Worm (Caenorhabditis elegans) whole organism, mixed stage, embryonic: Measurements from ENCODE around the gene eelo-2.

Experiments used
- M03D4.4 ChIP-seq: sonication (generic microtip); optimal IDR thresholded peaks from 2 replicates; lab custom pipeline; 2017; ENCODE audit warnings: mild to moderate bottlenecking, missing genetic modification characterization, missing compliant biosample characterization
- bed-3 ChIP-seq: fragments of 200-800 bp; sonication (Bioruptor generic); optimal IDR thresholded peaks from 3 replicates; lab custom pipeline; 2018; ENCODE audit warnings: mild to moderate bottlenecking, missing genetic modification characterization, moderate library complexity, missing compliant biosample characterization
- blmp-1 ChIP-seq: fragments of 150-350 bp; optimal IDR thresholded peaks from 2 replicates; lab custom pipeline; 2014; ENCODE audit warnings: missing biosample characterization, missing genetic modification characterization
- ceh-39 ChIP-seq: fragments of 150-350 bp; optimal IDR thresholded peaks from 2 replicates; lab custom pipeline; 2014; ENCODE audit warnings: missing biosample characterization, missing genetic modification characterization
- ces-1 ChIP-seq: fragments of 150-350 bp; optimal IDR thresholded peaks from 2 replicates; lab custom pipeline; 2014; ENCODE audit warnings: missing biosample characterization, missing genetic modification reagents, missing genetic modification characterization
- cnd-1 ChIP-seq: fragments of 200-800 bp; sonication (Bioruptor generic); optimal IDR thresholded peaks from 2 replicates; lab custom pipeline; 2018; ENCODE audit warnings: mild to moderate bottlenecking, missing genetic modification characterization, missing compliant biosample characterization
- drap-1 ChIP-seq: fragments of 200-800 bp; sonication (Bioruptor generic); optimal IDR thresholded peaks from 3 replicates; lab custom pipeline; 2018; ENCODE audit warnings: mild to moderate bottlenecking, missing genetic modification characterization, missing compliant biosample characterization
- elt-1 ChIP-seq: sonication (generic microtip); optimal IDR thresholded peaks from 2 replicates; lab custom pipeline; 2017; ENCODE audit warnings: missing genetic modification characterization, mild to moderate bottlenecking, missing compliant biosample characterization, antibody characterized with exemption, moderate library complexity, borderline replicate concordance; ENCODE audit not compliant: insufficient read depth
- elt-3 ChIP-seq: fragments of 150-350 bp; optimal IDR thresholded peaks from 2 replicates; lab custom pipeline; 2014; ENCODE audit warnings: missing biosample characterization, missing genetic modification characterization
- flh-1 ChIP-seq: fragments of 200-800 bp; sonication (Bioruptor generic); optimal IDR thresholded peaks from 2 replicates; lab custom pipeline; 2018; ENCODE audit warnings: mild to moderate bottlenecking, missing genetic modification characterization, moderate library complexity, missing compliant biosample characterization
- ham-2 ChIP-seq: fragments of 200-800 bp; sonication (Bioruptor generic); optimal IDR thresholded peaks from 2 replicates; lab custom pipeline; 2018; ENCODE audit warnings: mild to moderate bottlenecking, missing genetic modification characterization, missing compliant biosample characterization
- hlh-1 ChIP-seq: fragments of 150-350 bp; optimal IDR thresholded peaks from 2 replicates; lab custom pipeline; 2014; ENCODE audit warnings: missing biosample characterization, missing genetic modification reagents, missing genetic modification characterization
- lin-13 ChIP-seq: fragments of 150-350 bp; optimal IDR thresholded peaks from 2 replicates; lab custom pipeline; 2014; ENCODE audit warnings: missing biosample characterization, missing genetic modification characterization
- lsy-2 ChIP-seq: fragments of 150-350 bp; optimal IDR thresholded peaks from 2 replicates; lab custom pipeline; 2014; ENCODE audit warnings: missing biosample characterization, missing genetic modification characterization
- mab-5 ChIP-seq: fragments of 150-350 bp; optimal IDR thresholded peaks from 2 replicates; lab custom pipeline; 2014; ENCODE audit warnings: missing biosample characterization, missing genetic modification characterization
- mep-1 ChIP-seq: fragments of 150-350 bp; optimal IDR thresholded peaks from 2 replicates; lab custom pipeline; 2017; ENCODE audit warnings: missing biosample characterization, missing genetic modification reagents, missing genetic modification characterization, inconsistent platforms
- nhr-12 ChIP-seq: fragments of 150-350 bp; optimal IDR thresholded peaks from 2 replicates; lab custom pipeline; 2014; ENCODE audit warnings: missing biosample characterization, missing genetic modification characterization
- nhr-2 ChIP-seq: fragments of 150-350 bp; optimal IDR thresholded peaks from 2 replicates; lab custom pipeline; 2014; ENCODE audit warnings: missing biosample characterization, missing genetic modification characterization
- nhr-237 ChIP-seq: fragments of 150-350 bp; optimal IDR thresholded peaks from 2 replicates; lab custom pipeline; 2014; ENCODE audit warnings: missing biosample characterization, missing genetic modification characterization
- nhr-28 ChIP-seq: fragments of 150-350 bp; optimal IDR thresholded peaks from 2 replicates; lab custom pipeline; 2014; ENCODE audit warnings: missing biosample characterization, missing genetic modification characterization
- nhr-76 ChIP-seq: sonication (generic microtip); optimal IDR thresholded peaks from 2 replicates; lab custom pipeline; 2017; ENCODE audit warnings: missing biosample characterization, missing genetic modification characterization
- pha-4 ChIP-seq: fragments of 150-350 bp; optimal IDR thresholded peaks from 2 replicates; lab custom pipeline; 2018; ENCODE audit warnings: missing biosample characterization, missing genetic modification reagents, missing genetic modification characterization
- snpc-4 ChIP-seq: fragments of 150-350 bp; optimal IDR thresholded peaks from 2 replicates; lab custom pipeline; 2014; ENCODE audit warnings: missing biosample characterization, missing genetic modification characterization
- sptf-1 ChIP-seq: sonication (generic microtip); optimal IDR thresholded peaks from 2 replicates; lab custom pipeline; 2017; ENCODE audit warnings: mild to moderate bottlenecking, missing genetic modification characterization, moderate library complexity, missing compliant biosample characterization
- tbx-8 ChIP-seq: fragments of 200-800 bp; sonication (Bioruptor generic); optimal IDR thresholded peaks from 2 replicates; lab custom pipeline; 2018; ENCODE audit warnings: mild to moderate bottlenecking, missing genetic modification characterization, moderate library complexity, missing compliant biosample characterization
- unc-120 ChIP-seq: sonication (generic microtip); optimal IDR thresholded peaks from 2 replicates; lab custom pipeline; 2017; ENCODE audit warnings: missing genetic modification characterization, missing compliant biosample characterization; ENCODE audit not compliant: poor library complexity, severe bottlenecking
- unc-62 ChIP-seq: fragments of 150-350 bp; optimal IDR thresholded peaks from 2 replicates; lab custom pipeline; 2014; ENCODE audit warnings: missing biosample characterization, missing genetic modification reagents, missing genetic modification characterization
- zip-8 ChIP-seq: fragments of 150-350 bp; optimal IDR thresholded peaks from 2 replicates; lab custom pipeline; 2014; ENCODE audit warnings: missing biosample characterization, missing genetic modification characterization
- ztf-11 ChIP-seq: fragments of 150-350 bp; optimal IDR thresholded peaks from 2 replicates; lab custom pipeline; 2014; ENCODE audit warnings: missing biosample characterization, missing genetic modification characterization

The eelo-2 gene

ce11 chrIV:17230958-17231357 is 19.0 kb upstream of the eelo-2 start, which contains the start of gene npr-32:
Gene npr-32 (minus strand): TSS chrIV:17231058.
- TF ChIP-seq elt-3 (tag; lab: Kevin White, UChicago) (no peak), ceh-39 (tag; lab: Kevin White, UChicago) (no peak), pha-4 (tag; lab: Kevin White, UChicago) (no peak), bed-3 (GFP tag; lab: Kevin White, UChicago) (no peak), sptf-1 (tag; lab: Kevin White, UChicago) (no peak), M03D4.4 (tag; lab: Kevin White, UChicago) (no peak), nhr-2 (tag; lab: Kevin White, UChicago) (no peak), cnd-1 (tag; lab: Kevin White, UChicago) (no peak), tbx-8 (GFP tag; lab: Kevin White, UChicago) (no peak), nhr-28 (no peak)

DNA sequence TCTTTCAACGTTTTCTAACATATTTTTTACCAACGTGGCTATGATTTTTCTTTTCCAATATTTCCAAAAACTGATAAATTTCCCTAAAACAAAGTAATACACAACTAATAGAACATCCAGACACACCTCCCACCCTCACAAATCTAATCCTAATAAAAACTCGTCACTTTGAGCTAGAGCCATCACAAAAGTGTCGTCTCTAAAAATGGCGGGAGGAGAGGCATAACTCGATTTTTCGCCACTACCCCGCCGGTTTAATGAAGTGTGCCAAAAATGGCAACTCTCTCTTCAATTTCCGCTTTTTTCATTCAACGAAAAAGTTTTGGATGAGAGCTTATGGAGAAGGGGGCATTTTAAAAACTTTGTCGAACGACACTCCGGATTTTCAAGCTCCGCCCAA is 17.0 kb upstream of the eelo-2 start:
- TF ChIP-seq nhr-76 (tag; lab: Kevin White, UChicago) (no peak), sptf-1 (tag; lab: Kevin White, UChicago) (no peak), blmp-1 (tag; lab: Kevin White, UChicago) (no peak), ces-1 (GFP tag; lab: Kevin White, UChicago) (peak; percentile 77), M03D4.4 (tag; lab: Kevin White, UChicago) (no peak)
- TF ChIP-seq, all 35 proteins: peak for 1

ce11 chrIV:17233494-17233893 is 16.4 kb upstream of the eelo-2 start:
- TF ChIP-seq tbx-8 (GFP tag; lab: Kevin White, UChicago) (no peak), ces-1 (GFP tag; lab: Kevin White, UChicago) (peak; percentile 91)

DNA sequence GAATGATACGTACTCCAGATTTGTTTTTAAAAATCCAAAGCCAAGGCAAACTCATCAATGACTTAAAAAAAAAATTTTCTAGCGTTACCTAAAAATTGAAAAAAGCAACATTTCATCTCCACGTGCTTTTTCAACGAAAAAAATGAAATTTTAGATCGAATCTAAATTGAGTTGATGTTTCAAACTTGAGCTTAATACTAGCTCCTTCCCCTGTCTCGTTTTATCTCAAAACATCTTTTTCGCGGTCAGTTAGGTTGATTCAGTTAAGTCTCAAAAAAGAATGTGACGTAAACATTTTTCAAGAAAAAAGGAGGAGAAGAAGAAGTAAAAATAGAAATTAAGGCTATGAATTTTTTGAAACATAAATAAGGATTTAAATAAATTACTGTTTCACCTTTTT is 12.9 kb upstream of the eelo-2 start:
- TF ChIP-seq ces-1 (GFP tag; lab: Kevin White, UChicago) (peak; percentile 26), lsy-2 (tag; lab: Kevin White, UChicago) (no peak)
- TF ChIP-seq, all 35 proteins: peak for 1

- TF ChIP-seq zip-8 (tag; lab: Kevin White, UChicago) = no peak
- TF ChIP-seq ces-1 (GFP tag; lab: Kevin White, UChicago) = peak; percentile 60
- TF ChIP-seq nhr-76 (tag; lab: Kevin White, UChicago) = no peak
These were observed 11.0 kb upstream of the eelo-2 start for ce11 chrIV:17238951-17239350.

DNA sequence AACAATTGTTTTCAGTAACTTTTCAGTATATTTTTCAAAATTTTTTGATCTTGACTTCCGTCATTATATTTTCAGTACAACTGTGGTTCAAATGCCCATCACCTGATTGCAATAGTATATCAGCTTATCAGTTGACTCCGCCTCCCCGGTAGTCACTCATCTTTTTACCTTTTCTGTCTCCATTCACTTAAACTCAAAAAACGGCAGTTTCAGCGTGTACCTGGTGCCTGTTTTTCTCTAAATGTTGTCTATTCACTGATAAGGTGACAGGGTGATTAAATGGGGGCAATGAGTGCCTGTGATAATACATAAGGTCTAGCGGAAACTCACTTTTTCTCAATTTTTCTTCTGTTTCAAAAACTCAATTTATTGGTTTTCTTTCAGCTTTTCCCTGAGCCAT is 4.7 kb upstream of the eelo-2 start, which contains the start of gene ZK550.2:
ZK550.2 (plus strand) TSS at position 385 of the 400 bp plus-strand sequence.
- TF ChIP-seq unc-62 (no peak), zip-8 (tag; lab: Kevin White, UChicago) (no peak), ceh-39 (tag; lab: Kevin White, UChicago) (no peak), M03D4.4 (tag; lab: Kevin White, UChicago) (no peak), bed-3 (GFP tag; lab: Kevin White, UChicago) (no peak), pha-4 (tag; lab: Kevin White, UChicago) (no peak), flh-1 (GFP tag; lab: Kevin White, UChicago) (no peak), tbx-8 (GFP tag; lab: Kevin White, UChicago) (no peak), nhr-28 (no peak), elt-1 (no peak), mep-1 (tag; lab: Kevin White, UChicago) (no peak), unc-120 (no peak), lsy-2 (tag; lab: Kevin White, UChicago) (no peak), nhr-12 (tag; lab: Kevin White, UChicago) (no peak)

ce11 chrIV:17247184-17247583 is 2.7 kb upstream of the eelo-2 start:
- TF ChIP-seq nhr-2 (tag; lab: Kevin White, UChicago) (no peak), nhr-237 (tag; lab: Kevin White, UChicago) (no peak), ztf-11 (tag; lab: Kevin White, UChicago) (no peak), nhr-28 (no peak), ham-2 (GFP tag; lab: Kevin White, UChicago) (no peak), pha-4 (tag; lab: Kevin White, UChicago) (no peak), drap-1 (no peak), nhr-76 (tag; lab: Kevin White, UChicago) (no peak), cnd-1 (tag; lab: Kevin White, UChicago) (no peak), nhr-12 (tag; lab: Kevin White, UChicago) (no peak), snpc-4 (tag; lab: Kevin White, UChicago) (no peak), mep-1 (tag; lab: Kevin White, UChicago) (no peak), mab-5 (tag; lab: Kevin White, UChicago) (no peak), ces-1 (GFP tag; lab: Kevin White, UChicago) (no peak), sptf-1 (tag; lab: Kevin White, UChicago) (no peak), hlh-1 (no peak), flh-1 (GFP tag; lab: Kevin White, UChicago) (no peak), lin-13 (tag; lab: Kevin White, UChicago) (no peak)
